Fruit fly (Drosophila melanogaster): Measurements from ENCODE around the gene Or22a.

Gene Or22a

dm6 chr2L:1473427-1473826 is 46.9 kb upstream of the Or22a start (continued):
- TF ChIP-seq crp (GFP tag; optimal IDR thresholded peaks at IDR 0.05): no peak
- TF ChIP-seq MBD-R2 (GFP tag; IDR thresholded peaks at IDR 0.05): peak; percentile 28; the same call in 1 of the 2 replicates
- TF ChIP-seq chn (GFP tag; optimal IDR thresholded peaks at IDR 0.05): peak; percentile 52
- TF ChIP-seq CG10274 (GFP tag; optimal IDR thresholded peaks at IDR 0.05): peak; percentile 7
- TF ChIP-seq MESR4 (GFP tag; optimal IDR thresholded peaks at IDR 0.05): no peak
- peak; percentile 85 for TF ChIP-seq sens (GFP tag)
- peak; percentile 34 for TF ChIP-seq CG12391 (tag; optimal IDR thresholded peaks at IDR 0.05)
- peak; percentile 19 for TF ChIP-seq Kr (GFP tag; optimal IDR thresholded peaks at IDR 0.05)
- no peak for TF ChIP-seq CG8359 (GFP tag; optimal IDR thresholded peaks at IDR 0.05; ENCODE audit: borderline replicate concordance)
- no peak for TF ChIP-seq br (optimal IDR thresholded peaks at IDR 0.05)
- TF ChIP-seq bab2 (GFP tag; optimal IDR thresholded peaks at IDR 0.05): peak; percentile 6
- TF ChIP-seq CG14050 (GFP tag; IDR thresholded peaks at IDR 0.05): no peak
- no peak for TF ChIP-seq CG1647 (GFP tag; optimal IDR thresholded peaks at IDR 0.05)
- TF ChIP-seq esg (GFP tag; conservative IDR thresholded peaks at IDR 0.05): peak; percentile 37; the same call in 1 of the 2 replicates
- TF ChIP-seq tna (GFP tag; IDR thresholded peaks at IDR 0.05; ENCODE audit: partially characterized antibody): no peak
- no peak for TF ChIP-seq CG8290 (GFP tag; optimal IDR thresholded peaks at IDR 0.05)
- TF ChIP-seq CG8290 (tag; optimal IDR thresholded peaks at IDR 0.05): peak in 1 of 2 experiments; percentile 21
- TF ChIP-seq CG10321 (GFP tag; IDR thresholded peaks at IDR 0.05): no peak
- TF ChIP-seq CG11398 (GFP tag; optimal IDR thresholded peaks at IDR 0.05): no peak
- TF ChIP-seq trem (tag; optimal IDR thresholded peaks at IDR 0.05): peak; percentile 5
- TF ChIP-seq CG9609 (GFP tag; optimal IDR thresholded peaks at IDR 0.05): no peak
- no peak for TF ChIP-seq Lhr (GFP tag; optimal IDR thresholded peaks at IDR 0.05)
- no peak for TF ChIP-seq Spps (tag; optimal IDR thresholded peaks at IDR 0.05)
- TF ChIP-seq CG10267 (tag; optimal IDR thresholded peaks at IDR 0.05): peak; percentile 36
- no peak for TF ChIP-seq dm (GFP tag; optimal IDR thresholded peaks at IDR 0.05)
- TF ChIP-seq cwo (GFP tag; optimal IDR thresholded peaks at IDR 0.05): no peak
- TF ChIP-seq unpg (GFP tag; optimal IDR thresholded peaks at IDR 0.05): peak; percentile 29
- peak; percentile 4 for TF ChIP-seq Meics (GFP tag; optimal IDR thresholded peaks at IDR 0.05)
- no peak for TF ChIP-seq Usf (GFP tag; optimal IDR thresholded peaks at IDR 0.05)
- peak; percentile 56 for TF ChIP-seq CG7839 (tag; optimal IDR thresholded peaks at IDR 0.05)
- peak; percentile 3 for TF ChIP-seq CG15269 (tag; optimal IDR thresholded peaks at IDR 0.05)
- TF ChIP-seq ato (GFP tag; IDR thresholded peaks at IDR 0.05; ENCODE audit: partially characterized antibody): no peak
- TF ChIP-seq peb (GFP tag; IDR thresholded peaks at IDR 0.05): peak; percentile 33; the same call in 1 of the 2 replicates
- peak; percentile 43 for TF ChIP-seq lab (GFP tag; optimal IDR thresholded peaks at IDR 0.05)
- no peak for TF ChIP-seq psq (GFP tag; optimal IDR thresholded peaks at IDR 0.05)
- TF ChIP-seq jigr1 (GFP tag; IDR thresholded peaks at IDR 0.05): no peak
- no peak for TF ChIP-seq Dad (GFP tag; optimal IDR thresholded peaks at IDR 0.05)
- TF ChIP-seq amos (GFP tag; IDR thresholded peaks at IDR 0.05; ENCODE audit: partially characterized antibody): no peak
- no peak for TF ChIP-seq en (GFP tag; optimal IDR thresholded peaks at IDR 0.05)
- TF ChIP-seq CG43689 (GFP tag; IDR thresholded peaks at IDR 0.05): no peak
- no peak for TF ChIP-seq ash1 (GFP tag; optimal IDR thresholded peaks at IDR 0.05)
- TF ChIP-seq zfh1 (GFP tag; IDR thresholded peaks at IDR 0.05): peak; percentile 87
- TF ChIP-seq unc-4 (GFP tag; IDR thresholded peaks at IDR 0.05; ENCODE audit: partially characterized antibody): no peak
- TF ChIP-seq pan (optimal IDR thresholded peaks at IDR 0.05): peak in 1 of 2 experiments; percentile 30
- peak in 1 of 2 experiments; percentile 57 for TF ChIP-seq pan (GFP tag; optimal IDR thresholded peaks at IDR 0.05 in 1 of 2, IDR thresholded peaks at IDR 0.05 in 1 of 2)
- TF ChIP-seq CrebB (tag; optimal IDR thresholded peaks at IDR 0.05): no peak
- TF ChIP-seq lov (optimal IDR thresholded peaks at IDR 0.05): no peak
- peak; percentile 72; the same call in 2 of the 3 replicates for TF ChIP-seq lov (GFP tag; IDR thresholded peaks at IDR 0.05)
- TF ChIP-seq CG31388 (GFP tag; optimal IDR thresholded peaks at IDR 0.05): no peak
- TF ChIP-seq CG10979 (tag; optimal IDR thresholded peaks at IDR 0.05): peak; percentile 64
- peak; percentile 4 for TF ChIP-seq CG5180 (GFP tag; optimal IDR thresholded peaks at IDR 0.05)
- no peak for TF ChIP-seq NC2β (GFP tag; optimal IDR thresholded peaks at IDR 0.05)
